Worm (Caenorhabditis elegans) whole organism, mixed stage, embryonic: ENCODE measurements around the gene zip-11.

Experiments used
- M03D4.4 ChIP-seq: sonication (generic microtip); optimal IDR thresholded peaks from 2 replicates; lab custom pipeline; 2017; ENCODE audit warnings: mild to moderate bottlenecking, missing genetic modification characterization, missing compliant biosample characterization
- bed-3 ChIP-seq: fragments of 200-800 bp; sonication (Bioruptor generic); optimal IDR thresholded peaks from 3 replicates; lab custom pipeline; 2018; ENCODE audit warnings: mild to moderate bottlenecking, missing genetic modification characterization, moderate library complexity, missing compliant biosample characterization
- blmp-1 ChIP-seq: fragments of 150-350 bp; optimal IDR thresholded peaks from 2 replicates; lab custom pipeline; 2014; ENCODE audit warnings: missing biosample characterization, missing genetic modification characterization
- ceh-39 ChIP-seq: fragments of 150-350 bp; optimal IDR thresholded peaks from 2 replicates; lab custom pipeline; 2014; ENCODE audit warnings: missing biosample characterization, missing genetic modification characterization
- ceh-43 ChIP-seq: fragments of 200-800 bp; sonication (Bioruptor generic); optimal IDR thresholded peaks from 2 replicates; lab custom pipeline; 2018; ENCODE audit warnings: mild to moderate bottlenecking, missing genetic modification characterization, moderate library complexity, missing compliant biosample characterization
- ceh-83 ChIP-seq: fragments of 200-800 bp; sonication (Bioruptor generic); optimal IDR thresholded peaks from 2 replicates; lab custom pipeline; 2018; ENCODE audit warnings: mild to moderate bottlenecking, missing genetic modification characterization, missing compliant biosample characterization
- ces-1 ChIP-seq: fragments of 150-350 bp; optimal IDR thresholded peaks from 2 replicates; lab custom pipeline; 2014; ENCODE audit warnings: missing biosample characterization, missing genetic modification reagents, missing genetic modification characterization
- cnd-1 ChIP-seq: fragments of 200-800 bp; sonication (Bioruptor generic); optimal IDR thresholded peaks from 2 replicates; lab custom pipeline; 2018; ENCODE audit warnings: mild to moderate bottlenecking, missing genetic modification characterization, missing compliant biosample characterization
- drap-1 ChIP-seq: fragments of 200-800 bp; sonication (Bioruptor generic); optimal IDR thresholded peaks from 3 replicates; lab custom pipeline; 2018; ENCODE audit warnings: mild to moderate bottlenecking, missing genetic modification characterization, missing compliant biosample characterization
- elt-1 ChIP-seq: sonication (generic microtip); optimal IDR thresholded peaks from 2 replicates; lab custom pipeline; 2017; ENCODE audit warnings: missing genetic modification characterization, mild to moderate bottlenecking, missing compliant biosample characterization, antibody characterized with exemption, moderate library complexity, borderline replicate concordance; ENCODE audit not compliant: insufficient read depth
- elt-3 ChIP-seq: fragments of 150-350 bp; optimal IDR thresholded peaks from 2 replicates; lab custom pipeline; 2014; ENCODE audit warnings: missing biosample characterization, missing genetic modification characterization
- flh-1 ChIP-seq: fragments of 200-800 bp; sonication (Bioruptor generic); optimal IDR thresholded peaks from 2 replicates; lab custom pipeline; 2018; ENCODE audit warnings: mild to moderate bottlenecking, missing genetic modification characterization, moderate library complexity, missing compliant biosample characterization
- ham-2 ChIP-seq: fragments of 200-800 bp; sonication (Bioruptor generic); optimal IDR thresholded peaks from 2 replicates; lab custom pipeline; 2018; ENCODE audit warnings: mild to moderate bottlenecking, missing genetic modification characterization, missing compliant biosample characterization
- hlh-1 ChIP-seq: fragments of 150-350 bp; optimal IDR thresholded peaks from 2 replicates; lab custom pipeline; 2014; ENCODE audit warnings: missing biosample characterization, missing genetic modification reagents, missing genetic modification characterization
- lin-13 ChIP-seq: fragments of 150-350 bp; optimal IDR thresholded peaks from 2 replicates; lab custom pipeline; 2014; ENCODE audit warnings: missing biosample characterization, missing genetic modification characterization
- lin-32 ChIP-seq: fragments of 200-800 bp; sonication (Bioruptor generic); optimal IDR thresholded peaks from 2 replicates; lab custom pipeline; 2018; ENCODE audit warnings: mild to moderate bottlenecking, missing genetic modification characterization, missing compliant biosample characterization
- lsy-2 ChIP-seq: fragments of 150-350 bp; optimal IDR thresholded peaks from 2 replicates; lab custom pipeline; 2014; ENCODE audit warnings: missing biosample characterization, missing genetic modification characterization
- mab-5 ChIP-seq: fragments of 150-350 bp; optimal IDR thresholded peaks from 2 replicates; lab custom pipeline; 2014; ENCODE audit warnings: missing biosample characterization, missing genetic modification characterization
- mep-1 ChIP-seq: fragments of 150-350 bp; optimal IDR thresholded peaks from 2 replicates; lab custom pipeline; 2017; ENCODE audit warnings: missing biosample characterization, missing genetic modification reagents, missing genetic modification characterization, inconsistent platforms
- mls-2 ChIP-seq: sonication (generic microtip); optimal IDR thresholded peaks from 2 replicates; lab custom pipeline; 2016; ENCODE audit warnings: mild to moderate bottlenecking, missing genetic modification characterization, moderate library complexity, missing compliant biosample characterization
- nhr-2 ChIP-seq: fragments of 150-350 bp; optimal IDR thresholded peaks from 2 replicates; lab custom pipeline; 2014; ENCODE audit warnings: missing biosample characterization, missing genetic modification characterization
- nhr-237 ChIP-seq: fragments of 150-350 bp; optimal IDR thresholded peaks from 2 replicates; lab custom pipeline; 2014; ENCODE audit warnings: missing biosample characterization, missing genetic modification characterization
- nhr-28 ChIP-seq: fragments of 150-350 bp; optimal IDR thresholded peaks from 2 replicates; lab custom pipeline; 2014; ENCODE audit warnings: missing biosample characterization, missing genetic modification characterization
- nhr-76 ChIP-seq: sonication (generic microtip); optimal IDR thresholded peaks from 2 replicates; lab custom pipeline; 2017; ENCODE audit warnings: missing biosample characterization, missing genetic modification characterization
- pha-4 ChIP-seq: fragments of 150-350 bp; optimal IDR thresholded peaks from 2 replicates; lab custom pipeline; 2018; ENCODE audit warnings: missing biosample characterization, missing genetic modification reagents, missing genetic modification characterization
- sem-2 ChIP-seq: fragments of 200-800 bp; sonication (Bioruptor generic); optimal IDR thresholded peaks from 2 replicates; lab custom pipeline; 2018; ENCODE audit warnings: mild to moderate bottlenecking, missing genetic modification characterization, missing compliant biosample characterization
- snpc-4 ChIP-seq: fragments of 150-350 bp; optimal IDR thresholded peaks from 2 replicates; lab custom pipeline; 2014; ENCODE audit warnings: missing biosample characterization, missing genetic modification characterization
- sptf-1 ChIP-seq: sonication (generic microtip); optimal IDR thresholded peaks from 2 replicates; lab custom pipeline; 2017; ENCODE audit warnings: mild to moderate bottlenecking, missing genetic modification characterization, moderate library complexity, missing compliant biosample characterization
- tbx-8 ChIP-seq: fragments of 200-800 bp; sonication (Bioruptor generic); optimal IDR thresholded peaks from 2 replicates; lab custom pipeline; 2018; ENCODE audit warnings: mild to moderate bottlenecking, missing genetic modification characterization, moderate library complexity, missing compliant biosample characterization
- unc-120 ChIP-seq: sonication (generic microtip); optimal IDR thresholded peaks from 2 replicates; lab custom pipeline; 2017; ENCODE audit warnings: missing genetic modification characterization, missing compliant biosample characterization; ENCODE audit not compliant: poor library complexity, severe bottlenecking
- unc-39 ChIP-seq: fragments of 150-350 bp; optimal IDR thresholded peaks from 2 replicates; lab custom pipeline; 2014; ENCODE audit warnings: missing biosample characterization, missing genetic modification characterization
- unc-62 ChIP-seq: fragments of 150-350 bp; optimal IDR thresholded peaks from 2 replicates; lab custom pipeline; 2014; ENCODE audit warnings: missing biosample characterization, missing genetic modification reagents, missing genetic modification characterization
- zip-8 ChIP-seq: fragments of 150-350 bp; optimal IDR thresholded peaks from 2 replicates; lab custom pipeline; 2014; ENCODE audit warnings: missing biosample characterization, missing genetic modification characterization
- ztf-11 ChIP-seq: fragments of 150-350 bp; optimal IDR thresholded peaks from 2 replicates; lab custom pipeline; 2014; ENCODE audit warnings: missing biosample characterization, missing genetic modification characterization

zip-11 gene

ce11 chrIV:3345484-3345883 is 34.4 kb downstream of the zip-11 start:
- TF ChIP-seq ceh-39 (tag; lab: Kevin White, UChicago) (no peak), ceh-43 (no peak), M03D4.4 (tag; lab: Kevin White, UChicago) (no peak), tbx-8 (GFP tag; lab: Kevin White, UChicago) (no peak)

- TF ChIP-seq flh-1 (GFP tag; lab: Kevin White, UChicago) (no peak), elt-3 (tag; lab: Kevin White, UChicago) (no peak), sem-2 (GFP tag; lab: Kevin White, UChicago) (no peak), zip-8 (tag; lab: Kevin White, UChicago) (no peak), ceh-43 (no peak), nhr-76 (no peak), ceh-83 (GFP tag; lab: Kevin White, UChicago) (no peak), lsy-2 (tag; lab: Kevin White, UChicago) (no peak), lin-13 (no peak), unc-62 (GFP tag; lab: Kevin White, UChicago) (no peak), ztf-11 (tag; lab: Kevin White, UChicago) (no peak), M03D4.4 (tag; lab: Kevin White, UChicago) (no peak), mls-2 (tag; lab: Kevin White, UChicago) (no peak), tbx-8 (GFP tag; lab: Kevin White, UChicago) (no peak)
Observed at ce11 chrIV:3348334-3348733, 37.3 kb downstream of the zip-11 start.

ce11 chrIV:3349977-3350580 is 39.0 kb downstream of the zip-11 start, which contains the start of gene elks-1:
Gene elks-1, minus strand, starts transcription at chrIV:3350027.
- TF ChIP-seq cnd-1 (tag; lab: Kevin White, UChicago) (no peak), unc-39 (tag; lab: Kevin White, UChicago) (no peak), elt-1 (tag; lab: Kevin White, UChicago) (no peak), nhr-2 (tag; lab: Kevin White, UChicago) (no peak), ham-2 (peak; percentile 38), blmp-1 (tag; lab: Kevin White, UChicago) (no peak), nhr-237 (tag; lab: Kevin White, UChicago) (peak; percentile 15), nhr-28 (tag; lab: Kevin White, UChicago) (no peak), unc-62 (GFP tag; lab: Kevin White, UChicago) (no peak), unc-120 (tag; lab: Kevin White, UChicago) (peak; percentile 3), drap-1 (GFP tag; lab: Kevin White, UChicago) (no peak), ces-1 (GFP tag; lab: Kevin White, UChicago) (peak; percentile 66), ztf-11 (tag; lab: Kevin White, UChicago) (no peak), lin-13 (no peak), hlh-1 (tag; lab: Kevin White, UChicago) (peak; percentile 16), flh-1 (GFP tag; lab: Kevin White, UChicago) (no peak), bed-3 (GFP tag; lab: Kevin White, UChicago) (no peak), lsy-2 (tag; lab: Kevin White, UChicago) (no peak), sptf-1 (tag; lab: Kevin White, UChicago) (no peak), elt-3 (tag; lab: Kevin White, UChicago) (no peak), mab-5 (tag; lab: Kevin White, UChicago) (no peak), lin-32 (no peak), nhr-76 (no peak), tbx-8 (GFP tag; lab: Kevin White, UChicago) (no peak), M03D4.4 (tag; lab: Kevin White, UChicago) (no peak), snpc-4 (tag; lab: Kevin White, UChicago) (no peak), mls-2 (tag; lab: Kevin White, UChicago) (peak; percentile 8), ceh-83 (GFP tag; lab: Kevin White, UChicago) (no peak), pha-4 (tag; lab: Kevin White, UChicago) (no peak), ceh-39 (tag; lab: Kevin White, UChicago) (peak; percentile 5), mep-1 (tag; lab: Kevin White, UChicago) (peak; percentile 32)
